Fruit fly (Drosophila melanogaster) whole organism: ENCODE data around the gene CG12522.

ENCODE experiments used
- EcR ChIP-seq, 2 experiments: fragments of >200 bp; optimal IDR thresholded peaks; 2 replicates each; lab custom pipeline; 2017; ENCODE audit warnings: missing biosample characterization in 2 of 2, missing genetic modification characterization in 2 of 2, missing genetic modification reagents in 2 of 2
- psq ChIP-seq: fragments of >200 bp; optimal IDR thresholded peaks from 2 replicates; lab custom pipeline; 2017

- no peak for TF ChIP-seq EcR (GFP tag; optimal IDR thresholded peaks at IDR 0.05; lab: Kevin White, UChicago)
- no peak for TF ChIP-seq psq (lab: Kevin White, UChicago)
Observed at dm6 chr3L:11150735-11151287, 42.8 kb downstream of the CG12522 start, which contains the start of gene CG6216.
